Worm (Caenorhabditis elegans) whole organism, L4/young adult: ENCODE data around the gene F53A3.1.

Experiments
- W03F9.2 ChIP-seq: fragments of 150-350 bp; optimal IDR thresholded peaks from 2 replicates; lab custom pipeline; 2014; ENCODE audit warnings: missing biosample characterization, missing genetic modification characterization
- dao-5 ChIP-seq: sonication (generic microtip); optimal IDR thresholded peaks from 2 replicates; lab custom pipeline; 2016; ENCODE audit warnings: missing genotype, missing genetic modification characterization, moderate library complexity, missing compliant biosample characterization
- him-1 ChIP-seq: sonication (generic microtip); optimal IDR thresholded peaks from 2 replicates; lab custom pipeline; 2016; ENCODE audit warnings: missing genotype, missing genetic modification reagents, missing genetic modification characterization, missing compliant biosample characterization

F53A3.1 gene

ce11 chrIII:1943488-1943887 lies at the start of gene F53A3.1:
TSS of gene F53A3.1 (minus strand) at chrIII:1943637.
- TF ChIP-seq dao-5 (tag; lab: Kevin White, UChicago) (no peak), him-1 (no peak), W03F9.2 (tag; lab: Kevin White, UChicago) (no peak)

- TF ChIP-seq dao-5 (tag; lab: Kevin White, UChicago) = no peak
- TF ChIP-seq W03F9.2 (tag; lab: Kevin White, UChicago) = no peak
- TF ChIP-seq him-1 = no peak
Observed at ce11 chrIII:1989940-1990339, 46.5 kb upstream of the F53A3.1 start.

- no peak for TF ChIP-seq him-1
- TF ChIP-seq dao-5 (tag; lab: Kevin White, UChicago) = no peak
- no peak for TF ChIP-seq W03F9.2 (tag; lab: Kevin White, UChicago)
Observed at ce11 chrIII:1987693-1988092, 44.3 kb upstream of the F53A3.1 start, which contains the start of gene Y39A3B.8. TSS of gene Y39A3B.8 (plus strand) at chrIII:1987993.

ce11 chrIII:1984860-1985259 lies 41.4 kb upstream of the F53A3.1 start, which contains the start of gene Y39A3B.7:
TSS of gene Y39A3B.7 (minus strand) at chrIII:1984960.
- TF ChIP-seq him-1 (no peak), dao-5 (tag; lab: Kevin White, UChicago) (no peak), W03F9.2 (tag; lab: Kevin White, UChicago) (no peak)

- no peak for TF ChIP-seq him-1
- TF ChIP-seq dao-5 (tag; lab: Kevin White, UChicago) = no peak
- no peak for TF ChIP-seq W03F9.2 (tag; lab: Kevin White, UChicago)
Observed at ce11 chrIII:1982597-1983244, 39.3 kb upstream of the F53A3.1 start, which contains the start of gene srd-66. TSS of gene srd-66 (minus strand) at chrIII:1982647.

- TF ChIP-seq him-1 = no peak
Observed at ce11 chrIII:1981467-1981866, 38.0 kb upstream of the F53A3.1 start.

- TF ChIP-seq W03F9.2 (tag; lab: Kevin White, UChicago) = no peak
- no peak for TF ChIP-seq him-1
- no peak for TF ChIP-seq dao-5 (tag; lab: Kevin White, UChicago)
Observed at ce11 chrIII:1977424-1977823, 34.0 kb upstream of the F53A3.1 start.

ce11 chrIII:1976642-1977041 lies 33.2 kb upstream of the F53A3.1 start, which contains the start of gene R155.3:
TSS of gene R155.3 (minus strand) at chrIII:1976742.
- TF ChIP-seq dao-5 (tag; lab: Kevin White, UChicago) (no peak), W03F9.2 (tag; lab: Kevin White, UChicago) (no peak), him-1 (no peak)

- no peak for TF ChIP-seq him-1
Observed at ce11 chrIII:1975992-1976391, 32.6 kb upstream of the F53A3.1 start.

- no peak for TF ChIP-seq him-1
- no peak for TF ChIP-seq W03F9.2 (tag; lab: Kevin White, UChicago)
- TF ChIP-seq dao-5 (tag; lab: Kevin White, UChicago) = no peak
Observed at ce11 chrIII:1970433-1970832, 27.0 kb upstream of the F53A3.1 start, which contains the start of gene R155.5. TSS of gene R155.5 (minus strand) at chrIII:1970533.

ce11 chrIII:1969802-1970201 lies 26.4 kb upstream of the F53A3.1 start, which contains the start of gene moa-1:
TSS of gene moa-1 (minus strand) at chrIII:1969902.
- TF ChIP-seq W03F9.2 (tag; lab: Kevin White, UChicago) (no peak), him-1 (no peak), dao-5 (tag; lab: Kevin White, UChicago) (no peak)

ce11 chrIII:1963128-1963527 lies 19.7 kb upstream of the F53A3.1 start:
- TF ChIP-seq him-1 (no peak), W03F9.2 (tag; lab: Kevin White, UChicago) (no peak), dao-5 (tag; lab: Kevin White, UChicago) (no peak)

- TF ChIP-seq him-1 (no peak), dao-5 (tag; lab: Kevin White, UChicago) (no peak), W03F9.2 (tag; lab: Kevin White, UChicago) (no peak)
Observed at ce11 chrIII:1962552-1962951, 19.1 kb upstream of the F53A3.1 start.

- TF ChIP-seq W03F9.2 (tag; lab: Kevin White, UChicago) = no peak
Observed at ce11 chrIII:1961895-1962506, 18.6 kb upstream of the F53A3.1 start, which contains the start of gene mboa-6. TSS of gene mboa-6 (minus strand) at chrIII:1961945.
